Fruit fly (Drosophila melanogaster) whole organism, wandering third instar larva: Measurements from ENCODE around the gene CG10064.

Experiments used
- Abd-B ChIP-seq: fragments of >200 bp; optimal IDR thresholded peaks from 2 replicates; lab custom pipeline; 2017; ENCODE audit warnings: missing biosample characterization, missing genetic modification characterization
- CG32264 ChIP-seq: fragments of 200-800 bp; sonication (Bioruptor generic); optimal IDR thresholded peaks from 2 replicates; lab custom pipeline; 2016; ENCODE audit warnings: missing biosample characterization, missing genetic modification characterization
- CG9705 ChIP-seq: fragments of 200-800 bp; sonication (Bioruptor generic); optimal IDR thresholded peaks from 2 replicates; lab custom pipeline; 2018; ENCODE audit warnings: missing biosample characterization, mild to moderate bottlenecking, missing genetic modification characterization
- Dif ChIP-seq: fragments of 200-275, 200-300 bp; sonication (Bioruptor generic); optimal IDR thresholded peaks from 2 replicates; lab custom pipeline; 2018; ENCODE audit warnings: missing biosample characterization, missing genetic modification characterization; ENCODE audit not compliant: partially characterized antibody
- GATAd ChIP-seq: sonication (Bioruptor generic); optimal IDR thresholded peaks from 2 replicates; lab custom pipeline; 2016; ENCODE audit warnings: missing biosample characterization, missing genetic modification characterization
- Hnf4 ChIP-seq: fragments of 200-800 bp; sonication (Bioruptor generic); optimal IDR thresholded peaks from 2 replicates; lab custom pipeline; 2016; ENCODE audit warnings: missing biosample characterization, mild to moderate bottlenecking, missing genetic modification characterization
- Hr78 ChIP-seq: fragments of >200 bp; optimal IDR thresholded peaks from 2 replicates; lab custom pipeline; 2017; ENCODE audit warnings: missing biosample characterization, missing genetic modification characterization
- Jra ChIP-seq: sonication (Bioruptor generic); optimal IDR thresholded peaks from 2 replicates; lab custom pipeline; 2016; ENCODE audit warnings: missing biosample characterization, missing genetic modification characterization
- Mio ChIP-seq: sonication (Bioruptor generic); optimal IDR thresholded peaks from 2 replicates; lab custom pipeline; 2016; ENCODE audit warnings: missing biosample characterization, missing genetic modification characterization
- Myc ChIP-seq: fragments of >200 bp; optimal IDR thresholded peaks from 2 replicates; lab custom pipeline; 2017
- N ChIP-seq: fragments of >200 bp; optimal IDR thresholded peaks from 2 replicates; lab custom pipeline; 2018; ENCODE audit warnings: missing biosample characterization, missing external identifiers, missing genetic modification characterization
- OdsH ChIP-seq: fragments of 200-800 bp; sonication (Bioruptor generic); optimal IDR thresholded peaks from 2 replicates; lab custom pipeline; 2016; ENCODE audit warnings: missing biosample characterization, mild to moderate bottlenecking, missing genetic modification characterization
- Rel ChIP-seq, 2 experiments: fragments of 200-800 bp; sonication (Bioruptor generic) in 1 of 2; optimal IDR thresholded peaks; 2 replicates in 1 of 2; 3 replicates in 1 of 2; lab custom pipeline; 2016 to 2019; ENCODE audit warnings: mild to moderate bottlenecking in 2 of 2, missing biosample characterization in 2 of 2, missing genetic modification characterization in 2 of 2, moderate library complexity in 1 of 2
- Sp1 ChIP-seq: fragments of 200-800 bp; sonication (Bioruptor generic); optimal IDR thresholded peaks from 3 replicates; lab custom pipeline; 2019; ENCODE audit warnings: missing biosample characterization, mild to moderate bottlenecking, missing genetic modification characterization, moderate library complexity
- br ChIP-seq: fragments of 200-800 bp; sonication (Bioruptor generic); optimal IDR thresholded peaks from 2 replicates; lab custom pipeline; 2016; ENCODE audit warnings: missing biosample characterization, missing genetic modification characterization
- dl ChIP-seq, 2 experiments: fragments of 175-275, 200-275 bp in 1 of 2; fragments of 200-275 bp in 1 of 2; sonication (Bioruptor generic); optimal IDR thresholded peaks; lab custom pipeline; 2018; ENCODE audit warnings: mild to moderate bottlenecking in 2 of 2, missing biosample characterization in 2 of 2, missing genetic modification characterization in 2 of 2, moderate library complexity in 2 of 2; ENCODE audit not compliant: partially characterized antibody in 2 of 2, insufficient read depth in 1 of 2
- dmrt93B ChIP-seq: fragments of 200-800 bp; sonication (Bioruptor generic); optimal IDR thresholded peaks from 2 replicates; lab custom pipeline; 2018; ENCODE audit warnings: missing biosample characterization, mild to moderate bottlenecking, missing genetic modification characterization
- dsf ChIP-seq: sonication (Bioruptor generic); optimal IDR thresholded peaks from 2 replicates; lab custom pipeline; 2016; ENCODE audit warnings: missing biosample characterization, missing genetic modification characterization, borderline replicate concordance
- ey ChIP-seq: fragments of 200-800 bp; sonication (Bioruptor generic); optimal IDR thresholded peaks from 2 replicates; lab custom pipeline; 2016; ENCODE audit warnings: missing biosample characterization, missing genetic modification characterization
- foxo ChIP-seq, 2 experiments: fragments of 200-800 bp; sonication (Bioruptor generic); optimal IDR thresholded peaks; 2 replicates in 1 of 2; 3 replicates in 1 of 2; lab custom pipeline; 2016 to 2017; ENCODE audit warnings: missing biosample characterization in 2 of 2, missing genetic modification characterization in 2 of 2
- fru ChIP-seq: fragments of 200-800 bp; sonication (Bioruptor generic); optimal IDR thresholded peaks from 3 replicates; lab custom pipeline; 2016; ENCODE audit warnings: missing biosample characterization, mild to moderate bottlenecking, missing genetic modification characterization
- h ChIP-seq: fragments of 200-800 bp; sonication (Bioruptor generic); optimal IDR thresholded peaks from 3 replicates; lab custom pipeline; 2016; ENCODE audit warnings: missing biosample characterization, mild to moderate bottlenecking, missing genetic modification characterization
- jim ChIP-seq: fragments of 175-275, 200-325 bp; sonication (Bioruptor generic); optimal IDR thresholded peaks from 2 replicates; lab custom pipeline; 2016; ENCODE audit warnings: missing biosample characterization, mild to moderate bottlenecking, missing genetic modification characterization
- lola ChIP-seq: fragments of >200 bp; optimal IDR thresholded peaks from 2 replicates; lab custom pipeline; 2017; ENCODE audit warnings: missing biosample characterization, missing genetic modification characterization
- psq ChIP-seq: fragments of 200-800 bp; sonication (Bioruptor generic); optimal IDR thresholded peaks from 3 replicates; lab custom pipeline; 2017; ENCODE audit warnings: missing biosample characterization, mild to moderate bottlenecking, missing genetic modification characterization, moderate library complexity
- rgr ChIP-seq: fragments of 200-800 bp; sonication (Bioruptor generic); optimal IDR thresholded peaks from 3 replicates; lab custom pipeline; 2016; ENCODE audit warnings: missing biosample characterization, mild to moderate bottlenecking, missing genetic modification characterization
- sage ChIP-seq: fragments of 200-800 bp; sonication (Bioruptor generic); optimal IDR thresholded peaks from 2 replicates; lab custom pipeline; 2016; ENCODE audit warnings: missing biosample characterization, mild to moderate bottlenecking, missing genetic modification characterization
- sv ChIP-seq: fragments of 200-800 bp; sonication (Bioruptor generic); optimal IDR thresholded peaks from 3 replicates; lab custom pipeline; 2016; ENCODE audit warnings: missing biosample characterization, missing genetic modification characterization
- tai ChIP-seq: sonication (Bioruptor generic); optimal IDR thresholded peaks from 2 replicates; lab custom pipeline; 2016; ENCODE audit warnings: missing biosample characterization, missing genetic modification characterization
- usp ChIP-seq: fragments of >200 bp; optimal IDR thresholded peaks from 2 replicates; lab custom pipeline; 2017; ENCODE audit warnings: missing biosample characterization, missing genetic modification characterization
- woc ChIP-seq: sonication (Bioruptor generic); optimal IDR thresholded peaks from 2 replicates; lab custom pipeline; 2016; ENCODE audit warnings: missing biosample characterization, mild to moderate bottlenecking, missing genetic modification characterization

CG10064 gene

dm6 chr3L:6963792-6964487 is 3.8 kb downstream of the CG10064 start:
- no peak for TF ChIP-seq Hr78 (GFP tag; lab: Kevin White, UChicago)
- no peak for TF ChIP-seq Dif
- TF ChIP-seq sv (GFP tag; lab: Kevin White, UChicago): peak; percentile 74
- TF ChIP-seq Hnf4: peak; percentile 58
- TF ChIP-seq br (GFP tag; lab: Kevin White, UChicago): peak; percentile 22
- TF ChIP-seq foxo (GFP tag; optimal IDR thresholded peaks at IDR 0.05; lab: Kevin White, UChicago): peak in 1 of 2 experiments; percentile 24
- peak; percentile 59 for TF ChIP-seq woc (GFP tag; lab: Kevin White, UChicago)
- TF ChIP-seq tai (GFP tag; lab: Kevin White, UChicago): no peak
- TF ChIP-seq psq (GFP tag; lab: Kevin White, UChicago): no peak
- TF ChIP-seq ey: peak; percentile 72
- peak; percentile 67 for TF ChIP-seq OdsH
- TF ChIP-seq Myc: no peak
- peak; percentile 39 for TF ChIP-seq fru (GFP tag; lab: Kevin White, UChicago)
- TF ChIP-seq usp (GFP tag; lab: Kevin White, UChicago): no peak
- no peak for TF ChIP-seq sage
- peak; percentile 60 for TF ChIP-seq rgr (GFP tag; lab: Kevin White, UChicago)
- TF ChIP-seq N (GFP tag; lab: Kevin White, UChicago): peak; percentile 16
- TF ChIP-seq Rel (GFP tag; optimal IDR thresholded peaks at IDR 0.05; lab: Kevin White, UChicago): no peak
- TF ChIP-seq Rel (tag; optimal IDR thresholded peaks at IDR 0.05; lab: Kevin White, UChicago): peak; percentile 78

DNA sequence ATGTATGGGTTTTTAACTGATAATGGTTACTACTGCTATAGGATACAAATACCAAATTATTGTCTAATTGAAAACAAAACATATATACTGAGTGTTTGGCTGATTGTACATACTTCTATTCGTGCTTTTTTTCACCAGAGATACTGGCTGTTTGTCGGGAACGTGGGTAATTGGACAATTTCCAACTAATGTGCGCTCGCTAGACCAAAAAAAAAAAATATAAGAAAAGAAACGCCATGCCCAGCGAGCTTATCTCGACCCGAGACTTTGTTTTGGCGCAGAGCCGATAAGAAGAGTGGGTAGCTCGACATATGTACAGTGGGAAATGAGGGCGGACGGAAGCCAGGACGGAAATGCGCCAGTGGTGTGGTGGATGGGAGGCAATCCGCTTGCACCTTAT is 4.5 kb downstream of the CG10064 start:
- no peak for TF ChIP-seq CG32264 (GFP tag; lab: Kevin White, UChicago)
- TF ChIP-seq N (GFP tag; lab: Kevin White, UChicago): no peak
- no peak for TF ChIP-seq Hr78 (GFP tag; lab: Kevin White, UChicago)
- no peak for TF ChIP-seq usp (GFP tag; lab: Kevin White, UChicago)
- no peak for TF ChIP-seq Abd-B (GFP tag; lab: Kevin White, UChicago)
- TF ChIP-seq CG9705 (GFP tag; lab: Kevin White, UChicago): no peak

dm6 chr3L:6961992-6962570 is 5.6 kb downstream of the CG10064 start:
- TF ChIP-seq rgr (GFP tag; lab: Kevin White, UChicago) (no peak), dmrt93B (GFP tag; lab: Kevin White, UChicago) (no peak), Hr78 (GFP tag; lab: Kevin White, UChicago) (no peak), GATAd (no peak), Jra (GFP tag; lab: Kevin White, UChicago) (no peak), woc (GFP tag; lab: Kevin White, UChicago) (no peak), jim (GFP tag; lab: Kevin White, UChicago) (no peak), dsf (GFP tag; lab: Kevin White, UChicago) (no peak), Mio (no peak), sv (GFP tag; lab: Kevin White, UChicago) (no peak), lola (no peak), dl (GFP tag; optimal IDR thresholded peaks at IDR 0.05; lab: Kevin White, UChicago; ENCODE audit: insufficient read depth in 1 of 2, partially characterized antibody in 2 of 2) (no peak), h (GFP tag; lab: Kevin White, UChicago) (no peak)

DNA sequence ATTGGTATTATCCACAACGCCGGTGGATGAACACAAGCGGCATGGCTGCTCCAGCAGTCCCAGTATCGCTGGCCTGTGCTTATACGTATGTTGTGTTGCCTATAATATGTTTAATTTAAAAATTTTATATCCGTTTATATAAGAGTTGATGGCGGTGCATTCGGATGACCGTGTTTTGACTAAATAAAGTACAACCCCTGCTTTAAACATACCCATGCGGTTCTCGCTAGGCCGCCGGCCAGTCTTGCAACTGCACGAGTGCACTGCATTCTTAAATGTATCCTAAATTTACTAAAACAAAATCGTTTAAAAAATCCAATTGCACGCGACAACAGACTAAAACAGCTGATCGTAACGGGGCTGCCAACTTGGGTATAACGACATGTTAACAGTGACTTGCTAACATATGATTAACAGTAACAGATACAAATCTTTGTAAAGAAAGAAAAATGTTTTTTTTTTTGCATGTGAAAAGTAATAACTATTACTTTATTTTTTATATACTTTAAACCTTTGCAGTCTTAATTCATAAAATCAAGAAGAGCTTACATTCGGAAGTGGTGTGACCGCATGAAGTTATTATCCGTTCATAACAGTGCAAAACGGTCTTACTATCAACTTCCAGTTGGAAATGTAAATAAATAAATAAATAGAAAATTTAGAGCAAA is 9.8 kb downstream of the CG10064 start, which contains the start of the genes Uqcc1 and Surf1:
Gene Uqcc1 (minus strand): TSS at position 356 of the 668 bp plus-strand sequence.
Gene Surf1 (plus strand): TSS at position 594 of the 668 bp plus-strand sequence.
- TF ChIP-seq Sp1 (GFP tag; lab: Kevin White, UChicago): no peak
